Fruit fly (Drosophila melanogaster) Kc167 (cell line): ENCODE data around the gene ssp3.

Experiments used
- Myc ChIP-seq: fragments of >200 bp; optimal IDR thresholded peaks from 2 replicates; lab custom pipeline; 2017; ENCODE audit warnings: missing external identifiers
- Sin3A ChIP-seq: fragments of >200 bp; optimal IDR thresholded peaks from 2 replicates; lab custom pipeline; 2018; ENCODE audit warnings: missing external identifiers
- h ChIP-seq: fragments of >200 bp; optimal IDR thresholded peaks from 3 replicates; lab custom pipeline; 2018; ENCODE audit warnings: missing external identifiers
- insv ChIP-seq: fragments of >200 bp; optimal IDR thresholded peaks from 3 replicates; lab custom pipeline; 2018; ENCODE audit warnings: missing external identifiers
- psq ChIP-seq: fragments of >200 bp; optimal IDR thresholded peaks from 2 replicates; lab custom pipeline; 2017; ENCODE audit warnings: missing external identifiers
- ttk ChIP-seq: sonication (Bioruptor generic); optimal IDR thresholded peaks from 2 replicates; lab custom pipeline; 2017; ENCODE audit warnings: missing external identifiers

Gene ssp3

dm6 chr2L:18943309-18943708 is 451 bp downstream of the ssp3 start:
- no peak for TF ChIP-seq Sin3A (lab: Kevin White, UChicago)
- TF ChIP-seq Myc (lab: Kevin White, UChicago) = no peak
- TF ChIP-seq insv = no peak
- no peak for TF ChIP-seq psq (lab: Kevin White, UChicago)
- TF ChIP-seq ttk = no peak
- no peak for TF ChIP-seq h

- no peak for TF ChIP-seq Sin3A (lab: Kevin White, UChicago)
- no peak for TF ChIP-seq Myc (lab: Kevin White, UChicago)
- no peak for TF ChIP-seq insv
- no peak for TF ChIP-seq ttk
- TF ChIP-seq psq (lab: Kevin White, UChicago) = no peak
- no peak for TF ChIP-seq h
Observed at dm6 chr2L:18936056-18936455, 7.7 kb downstream of the ssp3 start.

dm6 chr2L:18934588-18934987 is 9.2 kb downstream of the ssp3 start:
- TF ChIP-seq h = no peak
- no peak for TF ChIP-seq Sin3A (lab: Kevin White, UChicago)
- TF ChIP-seq insv = no peak
- TF ChIP-seq ttk = no peak
- TF ChIP-seq psq (lab: Kevin White, UChicago) = no peak
- no peak for TF ChIP-seq Myc (lab: Kevin White, UChicago)

- TF ChIP-seq Sin3A (lab: Kevin White, UChicago) (no peak), ttk (no peak), h (no peak), psq (lab: Kevin White, UChicago) (no peak), Myc (lab: Kevin White, UChicago) (no peak), insv (no peak)
Observed at dm6 chr2L:18933867-18934266, 9.9 kb downstream of the ssp3 start.

DNA sequence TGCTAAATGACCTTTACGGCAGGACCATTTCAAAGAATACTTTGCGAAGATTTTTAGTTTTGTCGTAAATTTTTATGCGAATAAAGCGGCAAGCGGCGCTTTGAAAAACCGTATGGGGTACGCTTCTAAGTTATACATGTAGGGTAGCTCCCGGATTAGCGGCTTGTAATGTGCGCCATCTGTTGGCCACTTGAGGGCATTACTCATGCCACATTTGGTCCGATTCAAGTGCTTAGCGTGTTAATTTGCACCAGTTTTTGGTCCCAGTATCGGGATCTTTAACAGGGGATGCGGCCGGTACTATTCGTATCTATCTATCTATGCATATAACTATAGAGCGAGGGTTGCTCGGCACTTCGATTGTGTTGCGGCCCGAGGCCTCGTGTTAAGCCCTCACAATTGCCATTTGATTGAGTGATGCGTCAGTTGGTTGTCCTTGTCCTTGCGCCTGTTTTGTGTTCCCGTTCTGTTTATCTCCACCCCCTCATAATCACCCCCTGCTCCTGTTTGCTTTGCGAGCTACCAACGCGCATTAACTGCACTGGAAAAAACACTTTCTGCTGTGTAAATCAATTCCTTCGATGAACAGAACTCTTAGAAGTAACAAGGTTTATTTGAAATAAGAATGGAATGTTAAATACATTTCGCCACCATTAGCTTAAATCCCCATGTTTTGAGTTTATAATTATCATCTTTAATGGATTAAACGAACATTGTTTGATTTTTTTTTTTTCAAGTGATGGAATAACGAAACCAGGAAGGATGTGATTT is 13.2 kb downstream of the ssp3 start:
- TF ChIP-seq h (no peak), Sin3A (lab: Kevin White, UChicago) (no peak), insv (no peak), ttk (no peak)

DNA sequence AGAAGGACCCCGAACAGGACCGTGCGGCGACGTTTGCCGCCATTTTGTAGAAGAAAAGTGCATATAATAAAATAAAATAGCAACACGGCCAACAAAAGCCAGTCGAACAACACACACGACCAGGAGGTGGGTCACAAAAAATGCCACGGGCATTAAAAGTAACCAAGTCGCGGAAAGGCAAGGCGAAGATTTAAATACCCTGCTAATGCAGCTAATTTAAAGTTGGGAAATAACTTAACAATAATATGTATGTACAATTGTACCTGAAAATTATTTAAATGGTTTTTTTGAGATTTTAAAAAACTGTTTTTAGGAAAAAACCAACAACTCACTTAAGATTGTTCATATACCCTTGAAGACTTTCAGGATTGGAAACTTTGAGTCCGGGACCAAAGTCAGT is 14.2 kb downstream of the ssp3 start:
- TF ChIP-seq Myc (lab: Kevin White, UChicago) = no peak
- TF ChIP-seq psq (lab: Kevin White, UChicago) = no peak
- no peak for TF ChIP-seq insv
- no peak for TF ChIP-seq Sin3A (lab: Kevin White, UChicago)
- no peak for TF ChIP-seq h
- no peak for TF ChIP-seq ttk

- TF ChIP-seq ttk (no peak), Myc (lab: Kevin White, UChicago) (no peak), Sin3A (lab: Kevin White, UChicago) (no peak), h (no peak), insv (no peak), psq (lab: Kevin White, UChicago) (no peak)
Observed at dm6 chr2L:18927891-18928290, 15.9 kb downstream of the ssp3 start.

DNA sequence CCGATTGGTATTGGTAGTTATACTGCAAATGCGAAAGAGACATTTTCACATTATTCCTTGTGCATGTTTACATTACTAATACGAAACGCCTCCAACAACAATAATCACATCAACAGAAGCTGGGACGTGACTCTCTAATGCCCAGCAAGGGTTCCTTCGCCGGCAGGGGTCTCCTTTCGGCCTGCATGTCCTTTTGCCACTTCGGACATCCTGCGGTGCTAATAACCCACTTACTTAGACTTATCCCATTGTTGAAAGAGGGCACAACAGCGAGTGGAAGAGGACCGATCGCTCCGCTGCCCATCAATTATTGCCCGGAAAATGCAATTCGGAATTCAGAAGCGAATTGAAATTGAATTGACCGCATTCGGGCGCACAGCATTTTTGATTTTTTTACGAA is 17.8 kb downstream of the ssp3 start:
- TF ChIP-seq ttk (no peak), h (no peak), Myc (lab: Kevin White, UChicago) (no peak), psq (lab: Kevin White, UChicago) (no peak), insv (no peak), Sin3A (lab: Kevin White, UChicago) (no peak)

dm6 chr2L:18925387-18925786 is 18.4 kb downstream of the ssp3 start:
- no peak for TF ChIP-seq Myc (lab: Kevin White, UChicago)
- no peak for TF ChIP-seq ttk
- TF ChIP-seq insv = no peak

dm6 chr2L:18924642-18925244 is 19.0 kb downstream of the ssp3 start:
- TF ChIP-seq psq (lab: Kevin White, UChicago) = no peak
- TF ChIP-seq Myc (lab: Kevin White, UChicago) = no peak
- TF ChIP-seq h = no peak
- TF ChIP-seq Sin3A (lab: Kevin White, UChicago) = no peak
- TF ChIP-seq insv = no peak
- no peak for TF ChIP-seq ttk

DNA sequence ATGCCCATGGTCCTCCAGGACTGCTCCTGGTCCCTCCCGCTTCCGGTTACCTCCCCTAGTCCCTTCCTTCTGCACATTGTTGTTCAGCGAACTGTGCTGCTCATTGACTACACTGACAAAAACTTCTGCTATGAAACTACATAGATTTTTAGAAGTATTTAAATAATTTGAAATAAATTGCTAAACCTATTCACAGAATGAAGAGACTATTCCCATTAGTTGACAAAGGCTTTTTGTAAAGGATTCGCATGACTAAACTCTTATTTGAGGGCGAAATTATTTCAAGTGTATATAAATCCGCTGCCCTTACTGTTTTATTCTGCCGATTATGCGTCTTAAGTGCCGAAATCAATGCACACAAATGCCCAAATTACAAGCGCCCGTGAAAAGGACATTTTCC is 22.5 kb downstream of the ssp3 start:
- TF ChIP-seq ttk (no peak), h (no peak), insv (no peak), psq (lab: Kevin White, UChicago) (no peak), Myc (lab: Kevin White, UChicago) (no peak), Sin3A (lab: Kevin White, UChicago) (no peak)

- no peak for TF ChIP-seq insv
- no peak for TF ChIP-seq psq (lab: Kevin White, UChicago)
- TF ChIP-seq ttk = no peak
- no peak for TF ChIP-seq Myc (lab: Kevin White, UChicago)
- no peak for TF ChIP-seq h
- TF ChIP-seq Sin3A (lab: Kevin White, UChicago) = no peak
Observed at dm6 chr2L:18919474-18919873, 24.3 kb downstream of the ssp3 start.

- TF ChIP-seq Myc (lab: Kevin White, UChicago) (no peak), Sin3A (lab: Kevin White, UChicago) (no peak), psq (lab: Kevin White, UChicago) (no peak), h (no peak), insv (no peak), ttk (no peak)
Observed at dm6 chr2L:18917584-18917983, 26.2 kb downstream of the ssp3 start.
